Worm (Caenorhabditis elegans) whole organism, late embryonic: ENCODE results near the gene T28H11.8.
"Not testable (repeated sequence)": the region's sequence is repeated elsewhere in the genome, so short reads cannot be mapped to it uniquely, and the experiment has no call there.

Experiments
- C08G9.2 ChIP-seq: sonication (generic microtip); optimal IDR thresholded peaks from 2 replicates; lab custom pipeline; 2016; ENCODE audit warnings: mild to moderate bottlenecking, missing genetic modification characterization, moderate library complexity, missing compliant biosample characterization
- C38D4.7 ChIP-seq: fragments of 200-800 bp; sonication (Bioruptor generic); optimal IDR thresholded peaks from 2 replicates; lab custom pipeline; 2018; ENCODE audit warnings: mild to moderate bottlenecking, missing genetic modification characterization, moderate library complexity, missing compliant biosample characterization
- F13H6.1 ChIP-seq: sonication (generic microtip); optimal IDR thresholded peaks from 2 replicates; lab custom pipeline; 2016; ENCODE audit warnings: missing genetic modification characterization, missing compliant biosample characterization
- Y22D7AL.16 ChIP-seq: sonication (generic microtip); optimal IDR thresholded peaks from 2 replicates; lab custom pipeline; 2016; ENCODE audit warnings: missing genetic modification characterization, missing compliant biosample characterization
- ahr-1 ChIP-seq: sonication (generic microtip); optimal IDR thresholded peaks from 2 replicates; lab custom pipeline; 2016; ENCODE audit warnings: missing genetic modification characterization, missing compliant biosample characterization
- ceh-14 ChIP-seq: sonication (generic microtip); optimal IDR thresholded peaks from 2 replicates; lab custom pipeline; 2016; ENCODE audit warnings: missing genotype, missing genetic modification characterization, missing compliant biosample characterization
- ceh-18 ChIP-seq: sonication (generic microtip); optimal IDR thresholded peaks from 2 replicates; lab custom pipeline; 2016; ENCODE audit warnings: missing genetic modification characterization, missing compliant biosample characterization
- ceh-31 ChIP-seq: sonication (generic microtip); optimal IDR thresholded peaks from 2 replicates; lab custom pipeline; 2016; ENCODE audit warnings: missing genetic modification characterization, missing compliant biosample characterization
- ceh-45 ChIP-seq: fragments of 200-800 bp; sonication (Bioruptor generic); IDR thresholded peaks from 2 replicates; pipeline ENCODE4 v1.3.6; 2022; ENCODE audit warnings: missing genetic modification reagents, missing genetic modification characterization, missing compliant biosample characterization
- ceh-48 ChIP-seq: sonication (generic microtip); optimal IDR thresholded peaks from 2 replicates; lab custom pipeline; 2016; ENCODE audit warnings: missing genetic modification characterization, inconsistent platforms, missing compliant biosample characterization
- ceh-9 ChIP-seq: sonication (generic microtip); optimal IDR thresholded peaks from 2 replicates; lab custom pipeline; 2016; ENCODE audit warnings: mild to moderate bottlenecking, missing genetic modification characterization, inconsistent platforms, missing compliant biosample characterization
- che-1 ChIP-seq: sonication (generic microtip); optimal IDR thresholded peaks from 2 replicates; lab custom pipeline; 2016; ENCODE audit warnings: mild to moderate bottlenecking, missing genetic modification characterization, missing compliant biosample characterization
- elt-2 ChIP-seq: sonication (generic microtip); optimal IDR thresholded peaks from 2 replicates; lab custom pipeline; 2016; ENCODE audit warnings: missing genetic modification reagents, missing genetic modification characterization, missing compliant biosample characterization
- eyg-1 ChIP-seq: sonication (generic microtip); optimal IDR thresholded peaks from 2 replicates; lab custom pipeline; 2016; ENCODE audit warnings: missing genotype, missing genetic modification characterization, missing compliant biosample characterization
- fax-1 ChIP-seq: sonication (generic microtip); optimal IDR thresholded peaks from 2 replicates; lab custom pipeline; 2016; ENCODE audit warnings: missing genotype, missing genetic modification characterization, missing compliant biosample characterization
- fkh-10 ChIP-seq: fragments of 150-350 bp; optimal IDR thresholded peaks from 2 replicates; lab custom pipeline; 2014; ENCODE audit warnings: missing biosample characterization, missing genetic modification reagents, missing genetic modification characterization
- hlh-13 ChIP-seq: fragments of 200-800 bp; sonication (Bioruptor generic); optimal IDR thresholded peaks from 2 replicates; lab custom pipeline; 2018; ENCODE audit warnings: mild to moderate bottlenecking, missing genetic modification characterization, missing compliant biosample characterization
- hlh-30 ChIP-seq: sonication (generic microtip); optimal IDR thresholded peaks from 2 replicates; lab custom pipeline; 2017; ENCODE audit warnings: antibody characterized with exemption, missing genetic modification characterization, missing compliant biosample characterization; ENCODE audit not compliant: insufficient read depth
- lim-6 ChIP-seq: sonication (generic microtip); optimal IDR thresholded peaks from 2 replicates; lab custom pipeline; 2016; ENCODE audit warnings: missing genetic modification characterization, missing compliant biosample characterization
- lin-11 ChIP-seq: fragments of 200-800 bp; sonication (Bioruptor generic); optimal IDR thresholded peaks from 2 replicates; lab custom pipeline; 2018; ENCODE audit warnings: mild to moderate bottlenecking, missing genetic modification characterization, missing compliant biosample characterization
- nfya-1 ChIP-seq: sonication (generic microtip); optimal IDR thresholded peaks from 2 replicates; lab custom pipeline; 2017; ENCODE audit warnings: missing genetic modification characterization, mild to moderate bottlenecking, missing compliant biosample characterization, antibody characterized with exemption, moderate library complexity
- nhr-11 ChIP-seq: fragments of 150-350 bp; optimal IDR thresholded peaks from 2 replicates; lab custom pipeline; 2014; ENCODE audit warnings: missing biosample characterization, missing genetic modification characterization
- npax-4 ChIP-seq: sonication (generic microtip); optimal IDR thresholded peaks from 2 replicates; lab custom pipeline; 2016; ENCODE audit warnings: missing genetic modification characterization, missing compliant biosample characterization
- pag-3 ChIP-seq: sonication (generic microtip); optimal IDR thresholded peaks from 2 replicates; lab custom pipeline; 2016; ENCODE audit warnings: missing compliant biosample characterization, missing genetic modification characterization, borderline replicate concordance
- pat-9 ChIP-seq: fragments of 200-800 bp; sonication (Bioruptor generic); optimal IDR thresholded peaks from 2 replicates; lab custom pipeline; 2018; ENCODE audit warnings: mild to moderate bottlenecking, missing genetic modification characterization, moderate library complexity, missing compliant biosample characterization
- pax-1 ChIP-seq: fragments of 150-350 bp; optimal IDR thresholded peaks from 2 replicates; lab custom pipeline; 2014; ENCODE audit warnings: missing biosample characterization, missing genetic modification characterization
- pha-2 ChIP-seq: sonication (generic microtip); optimal IDR thresholded peaks from 2 replicates; lab custom pipeline; 2017; ENCODE audit warnings: mild to moderate bottlenecking, missing genetic modification characterization, missing compliant biosample characterization
- pqm-1 ChIP-seq: sonication (generic microtip); optimal IDR thresholded peaks from 2 replicates; lab custom pipeline; 2016; ENCODE audit warnings: missing genetic modification characterization, missing compliant biosample characterization
- pros-1 ChIP-seq: fragments of 150-350 bp; optimal IDR thresholded peaks from 2 replicates; lab custom pipeline; 2014; ENCODE audit warnings: missing biosample characterization, missing genetic modification reagents, missing genetic modification characterization
- ref-2 ChIP-seq: sonication (generic microtip); optimal IDR thresholded peaks from 2 replicates; lab custom pipeline; 2016; ENCODE audit warnings: missing genetic modification characterization, missing compliant biosample characterization
- sdc-2 ChIP-seq: sonication (generic microtip); optimal IDR thresholded peaks from 2 replicates; lab custom pipeline; 2016; ENCODE audit warnings: missing genotype, missing genetic modification characterization, missing compliant biosample characterization
- sox-2 ChIP-seq: fragments of 200-800 bp; sonication (Bioruptor generic); IDR thresholded peaks from 2 replicates; pipeline ENCODE4 v1.3.6; 2022; ENCODE audit warnings: missing genetic modification reagents, missing genetic modification characterization, missing compliant biosample characterization
- syd-9 ChIP-seq: sonication (generic microtip); optimal IDR thresholded peaks from 2 replicates; lab custom pipeline; 2016; ENCODE audit warnings: mild to moderate bottlenecking, missing genetic modification characterization, moderate library complexity, missing compliant biosample characterization
- tbx-2 ChIP-seq: sonication (generic microtip); optimal IDR thresholded peaks from 2 replicates; lab custom pipeline; 2016; ENCODE audit warnings: missing genetic modification characterization, missing compliant biosample characterization
- tbx-7 ChIP-seq: sonication (generic microtip); optimal IDR thresholded peaks from 2 replicates; lab custom pipeline; 2016; ENCODE audit warnings: missing genotype, missing genetic modification characterization, missing compliant biosample characterization
- unc-55 ChIP-seq: sonication (generic microtip); optimal IDR thresholded peaks from 2 replicates; lab custom pipeline; 2017; ENCODE audit warnings: missing biosample characterization, missing genetic modification reagents, missing genetic modification characterization
- ztf-16 ChIP-seq: sonication (generic microtip); optimal IDR thresholded peaks from 2 replicates; lab custom pipeline; 2017; ENCODE audit warnings: missing genetic modification characterization, missing compliant biosample characterization

The T28H11.8 gene

ce11 chrIV:5025646-5026045 lies 5.2 kb upstream of the T28H11.8 start, which contains the start of gene C09B9.85:
Gene C09B9.85 (minus strand): TSS chrIV:5025746.
- no peak for TF ChIP-seq tbx-2 (tag; lab: Kevin White, UChicago)
- no peak for TF ChIP-seq pag-3 (tag; lab: Kevin White, UChicago)
- TF ChIP-seq ahr-1 (tag; lab: Kevin White, UChicago) = no peak
- no peak for TF ChIP-seq tbx-7 (tag; lab: Kevin White, UChicago)
- TF ChIP-seq, all 69 proteins: peak for 0

ce11 chrIV:5017075-5017474 lies 3.4 kb downstream of the T28H11.8 start, which contains the start of gene T28H11.7:
Gene T28H11.7 (minus strand): TSS chrIV:5017175.
- TF ChIP-seq pha-2; syd-9 (tag; lab: Kevin White, UChicago); eyg-1 (tag; lab: Kevin White, UChicago): not testable (repeated sequence)

- not testable (repeated sequence) for TF ChIP-seq npax-4; C38D4.7 (GFP tag; lab: Kevin White, UChicago); fax-1 (tag; lab: Kevin White, UChicago)
Observed at ce11 chrIV:5016461-5016860, 4.0 kb downstream of the T28H11.8 start, which contains the start of gene ssq-4. Gene ssq-4 (plus strand): TSS chrIV:5016479.

ce11 chrIV:5012241-5012640 lies 8.2 kb downstream of the T28H11.8 start, which contains the start of gene srm-1:
Gene srm-1 (plus strand): TSS chrIV:5012541.
- TF ChIP-seq nfya-1 (tag; lab: Kevin White, UChicago) (no peak), tbx-7 (tag; lab: Kevin White, UChicago) (no peak), Y22D7AL.16 (tag; lab: Kevin White, UChicago) (no peak), ceh-31 (tag; lab: Kevin White, UChicago) (no peak), ceh-48 (no peak), ceh-14 (tag; lab: Kevin White, UChicago) (no peak), sox-2 (GFP tag; lab: Robert Waterston, UW) (no peak), lim-6 (tag; lab: Kevin White, UChicago) (no peak), unc-55 (GFP tag; lab: Kevin White, UChicago) (no peak), npax-4 (no peak), ceh-9 (tag; lab: Kevin White, UChicago) (no peak), che-1 (tag; lab: Kevin White, UChicago) (no peak), pros-1 (no peak), ceh-45 (GFP tag; lab: Robert Waterston, UW) (no peak), pat-9 (tag; lab: Kevin White, UChicago) (no peak), sdc-2 (tag; lab: Kevin White, UChicago) (no peak), elt-2 (tag; lab: Kevin White, UChicago) (no peak), F13H6.1 (tag; lab: Kevin White, UChicago) (no peak)
- TF ChIP-seq, all 69 proteins: peak for 0

- no peak for TF ChIP-seq ceh-9 (tag; lab: Kevin White, UChicago)
- TF ChIP-seq C08G9.2 (tag; lab: Kevin White, UChicago) = no peak
- no peak for TF ChIP-seq pqm-1 (tag; lab: Kevin White, UChicago)
- no peak for TF ChIP-seq ceh-14 (tag; lab: Kevin White, UChicago)
- no peak for TF ChIP-seq ceh-48
- TF ChIP-seq hlh-30 = no peak
- no peak for TF ChIP-seq ztf-16 (tag; lab: Kevin White, UChicago)
- TF ChIP-seq fkh-10 (GFP tag; lab: Kevin White, UChicago) = no peak
- TF ChIP-seq Y22D7AL.16 (tag; lab: Kevin White, UChicago) = no peak
- no peak for TF ChIP-seq pax-1 (tag; lab: Kevin White, UChicago)
- no peak for TF ChIP-seq hlh-13 (GFP tag; lab: Kevin White, UChicago)
- TF ChIP-seq ref-2 (tag; lab: Kevin White, UChicago) = no peak
- TF ChIP-seq ceh-18 (tag; lab: Kevin White, UChicago) = no peak
- TF ChIP-seq lin-11 (tag; lab: Kevin White, UChicago) = no peak
- no peak for TF ChIP-seq C38D4.7 (GFP tag; lab: Kevin White, UChicago)
- TF ChIP-seq nhr-11 (tag; lab: Kevin White, UChicago) = no peak
- no peak for TF ChIP-seq nfya-1 (tag; lab: Kevin White, UChicago)
- TF ChIP-seq, all 69 proteins: peak for 0
Observed at ce11 chrIV:5008378-5008777, 12.1 kb downstream of the T28H11.8 start, which contains the start of gene srm-2. Gene srm-2 (plus strand): TSS chrIV:5008678.
